Worm (Caenorhabditis elegans): Measurements from ENCODE around the gene Y119D3B.12.

Gene Y119D3B.12

ce11 chrIII:1201958-1202596 lies at the start of gene Y119D3B.12, which contains the start of gene mrpl-45:
Y119D3B.12 (plus strand) TSS chrIII:1202546.
mrpl-45 (minus strand) TSS chrIII:1202008.
- no peak for TF ChIP-seq cnd-1 (tag; optimal IDR thresholded peaks at IDR 0.05)
- peak; percentile 26 for TF ChIP-seq ceh-83 (GFP tag; optimal IDR thresholded peaks at IDR 0.05)
- TF ChIP-seq ces-1 (GFP tag; optimal IDR thresholded peaks at IDR 0.05) = peak; percentile 53
- no peak for TF ChIP-seq elt-1 (tag; optimal IDR thresholded peaks at IDR 0.05; ENCODE audit: borderline replicate concordance, insufficient read depth)
- TF ChIP-seq ztf-11 (tag; optimal IDR thresholded peaks at IDR 0.05) = no peak
- no peak for TF ChIP-seq nhr-28 (tag; optimal IDR thresholded peaks at IDR 0.05)
- TF ChIP-seq nhr-12 (tag; optimal IDR thresholded peaks at IDR 0.05) = no peak
- TF ChIP-seq tbx-8 (GFP tag; optimal IDR thresholded peaks at IDR 0.05) = no peak
- peak; percentile 75 for TF ChIP-seq M03D4.4 (tag; optimal IDR thresholded peaks at IDR 0.05)
- no peak for TF ChIP-seq nhr-76 (tag; optimal IDR thresholded peaks at IDR 0.05)
- no peak for TF ChIP-seq ham-2 (GFP tag; optimal IDR thresholded peaks at IDR 0.05)
- TF ChIP-seq mab-5 (tag; optimal IDR thresholded peaks at IDR 0.05) = no peak
- TF ChIP-seq lin-32 (GFP tag; optimal IDR thresholded peaks at IDR 0.05) = no peak
- TF ChIP-seq lsy-2 (tag; optimal IDR thresholded peaks at IDR 0.05) = peak; percentile 83
- peak; percentile 42 for TF ChIP-seq ceh-39 (tag; optimal IDR thresholded peaks at IDR 0.05)
- peak; percentile 78 for TF ChIP-seq sptf-1 (tag; optimal IDR thresholded peaks at IDR 0.05)
- TF ChIP-seq blmp-1 (tag; optimal IDR thresholded peaks at IDR 0.05) = no peak
- TF ChIP-seq nhr-237 (tag; optimal IDR thresholded peaks at IDR 0.05) = peak; percentile 26
- TF ChIP-seq unc-62 (GFP tag; optimal IDR thresholded peaks at IDR 0.05) = no peak
- TF ChIP-seq unc-120 (tag; optimal IDR thresholded peaks at IDR 0.05; ENCODE audit: poor library complexity, severe bottlenecking) = peak; percentile 8
- TF ChIP-seq mep-1 (tag; optimal IDR thresholded peaks at IDR 0.05) = peak; percentile 85
- no peak for TF ChIP-seq flh-1 (GFP tag; optimal IDR thresholded peaks at IDR 0.05)
- no peak for TF ChIP-seq hlh-1 (tag; optimal IDR thresholded peaks at IDR 0.05)
- TF ChIP-seq nhr-2 (tag; optimal IDR thresholded peaks at IDR 0.05) = no peak
- no peak for TF ChIP-seq snpc-4 (tag; optimal IDR thresholded peaks at IDR 0.05)
- peak; percentile 26 for TF ChIP-seq mls-2 (tag; optimal IDR thresholded peaks at IDR 0.05)
- no peak for TF ChIP-seq bed-3 (GFP tag; optimal IDR thresholded peaks at IDR 0.05)
- TF ChIP-seq zip-8 (tag; optimal IDR thresholded peaks at IDR 0.05) = no peak
- peak; percentile 85 for TF ChIP-seq lin-13 (tag; optimal IDR thresholded peaks at IDR 0.05)
- peak; percentile 2 for TF ChIP-seq drap-1 (GFP tag; optimal IDR thresholded peaks at IDR 0.05)
- TF ChIP-seq unc-39 (tag; optimal IDR thresholded peaks at IDR 0.05) = no peak
- no peak for TF ChIP-seq elt-3 (tag; optimal IDR thresholded peaks at IDR 0.05)
- TF ChIP-seq sem-2 (GFP tag; optimal IDR thresholded peaks at IDR 0.05) = no peak
- TF ChIP-seq ceh-43 (GFP tag; optimal IDR thresholded peaks at IDR 0.05) = no peak
- peak; percentile 64 for TF ChIP-seq pha-4 (tag; optimal IDR thresholded peaks at IDR 0.05)

ce11 chrIII:1161946-1162345 lies 40.4 kb upstream of the Y119D3B.12 start:
- TF ChIP-seq sptf-1 (tag; optimal IDR thresholded peaks at IDR 0.05) = peak; percentile 50
- TF ChIP-seq nhr-2 (tag; optimal IDR thresholded peaks at IDR 0.05) = peak; percentile 73
- peak; percentile 30 for TF ChIP-seq mls-2 (tag; optimal IDR thresholded peaks at IDR 0.05)
- TF ChIP-seq ces-1 (GFP tag; optimal IDR thresholded peaks at IDR 0.05) = no peak
- peak; percentile 55 for TF ChIP-seq zip-8 (tag; optimal IDR thresholded peaks at IDR 0.05)
- no peak for TF ChIP-seq bed-3 (GFP tag; optimal IDR thresholded peaks at IDR 0.05)

- TF ChIP-seq nhr-237 (tag; optimal IDR thresholded peaks at IDR 0.05) (no peak), sptf-1 (tag; optimal IDR thresholded peaks at IDR 0.05) (no peak), ztf-11 (tag; optimal IDR thresholded peaks at IDR 0.05) (no peak), mep-1 (tag; optimal IDR thresholded peaks at IDR 0.05) (no peak), pha-4 (tag; optimal IDR thresholded peaks at IDR 0.05) (no peak), M03D4.4 (tag; optimal IDR thresholded peaks at IDR 0.05) (no peak), zip-8 (tag; optimal IDR thresholded peaks at IDR 0.05) (no peak), unc-39 (tag; optimal IDR thresholded peaks at IDR 0.05) (no peak), bed-3 (GFP tag; optimal IDR thresholded peaks at IDR 0.05) (no peak), ceh-39 (tag; optimal IDR thresholded peaks at IDR 0.05) (no peak), lin-32 (GFP tag; optimal IDR thresholded peaks at IDR 0.05) (no peak), mab-5 (tag; optimal IDR thresholded peaks at IDR 0.05) (no peak)
Observed at ce11 chrIII:1163203-1163602, 39.1 kb upstream of the Y119D3B.12 start.

Data from whole organism, mixed stage, embryonic.